Fruit fly (Drosophila melanogaster) whole organism, embryonic: ENCODE data around the gene CG7402.

Source experiments
- ATbp ChIP-seq: fragments of 200-800 bp; sonication (Bioruptor generic); optimal IDR thresholded peaks from 2 replicates; lab custom pipeline; 2017; ENCODE audit warnings: missing biosample characterization, mild to moderate bottlenecking, missing genetic modification characterization, missing genetic modification reagents
- B-H2 ChIP-seq: fragments of 200-800 bp; sonication (Bioruptor generic); optimal IDR thresholded peaks from 2 replicates; lab custom pipeline; 2018; ENCODE audit warnings: missing biosample characterization, mild to moderate bottlenecking, missing genetic modification characterization
- CG10209 ChIP-seq: fragments of 200-800 bp; sonication (Bioruptor generic); optimal IDR thresholded peaks from 3 replicates; lab custom pipeline; 2017; ENCODE audit warnings: missing biosample characterization, mild to moderate bottlenecking, missing genetic modification characterization, missing genetic modification reagents
- CG10274 ChIP-seq: fragments of 200-800 bp; sonication (Bioruptor generic); optimal IDR thresholded peaks from 3 replicates; lab custom pipeline; 2017; ENCODE audit warnings: missing biosample characterization, mild to moderate bottlenecking, missing genetic modification characterization
- CG10654 ChIP-seq: fragments of 200-800 bp; sonication (Bioruptor generic); optimal IDR thresholded peaks from 2 replicates; lab custom pipeline; 2016; ENCODE audit warnings: missing biosample characterization, missing genetic modification characterization
- CG10979 ChIP-seq: fragments of 200-800 bp; sonication (Bioruptor generic); optimal IDR thresholded peaks from 2 replicates; lab custom pipeline; 2018; ENCODE audit warnings: missing biosample characterization, mild to moderate bottlenecking, missing genetic modification characterization, moderate library complexity
- CG11247 ChIP-seq: fragments of 200-800 bp; sonication (Bioruptor generic); IDR thresholded peaks from 2 replicates; pipeline ENCODE4 v1.3.6; 2022; ENCODE audit warnings: missing biosample characterization, missing genetic modification characterization
- CG12155 ChIP-seq: fragments of 200-800 bp; sonication (Bioruptor generic); optimal IDR thresholded peaks from 3 replicates; lab custom pipeline; 2016; ENCODE audit warnings: missing biosample characterization, missing genetic modification characterization
- CG13296 ChIP-seq: fragments of 200-800 bp; sonication (Bioruptor generic); optimal IDR thresholded peaks from 3 replicates; lab custom pipeline; 2018; ENCODE audit warnings: missing biosample characterization, mild to moderate bottlenecking, missing genetic modification characterization
- CG15601 ChIP-seq: fragments of 200-800 bp; sonication (Bioruptor generic); optimal IDR thresholded peaks from 3 replicates; lab custom pipeline; 2019; ENCODE audit warnings: missing biosample characterization, mild to moderate bottlenecking, missing genetic modification characterization, moderate library complexity
- CG17328 ChIP-seq: fragments of 200-800 bp; sonication (Bioruptor generic); IDR thresholded peaks from 2 replicates; pipeline ENCODE4 v1.3.6; 2022; ENCODE audit warnings: missing biosample characterization, missing genetic modification characterization
- CG2875 ChIP-seq: fragments of 200-800 bp; sonication (Bioruptor generic); optimal IDR thresholded peaks from 2 replicates; lab custom pipeline; 2017; ENCODE audit warnings: missing biosample characterization, mild to moderate bottlenecking, missing genetic modification characterization, missing genetic modification reagents
- CG30403 ChIP-seq: fragments of 200-800 bp; sonication (Bioruptor generic); optimal IDR thresholded peaks from 3 replicates; lab custom pipeline; 2016; ENCODE audit warnings: missing biosample characterization, missing genetic modification characterization
- CG31224 ChIP-seq: fragments of 200-800 bp; sonication (Bioruptor generic); IDR thresholded peaks from 2 replicates; pipeline ENCODE4 v1.3.6; 2022; ENCODE audit warnings: missing biosample characterization, missing genetic modification characterization
- CG33213 ChIP-seq: fragments of 200-800 bp; sonication (Bioruptor generic); optimal IDR thresholded peaks from 3 replicates; lab custom pipeline; 2016; ENCODE audit warnings: missing biosample characterization, missing genetic modification characterization
- CG4730 ChIP-seq: fragments of 200-800 bp; sonication (Bioruptor generic); IDR thresholded peaks from 2 replicates; pipeline ENCODE4 v1.3.6; 2022; ENCODE audit warnings: missing biosample characterization, missing genetic modification characterization
- CG4820 ChIP-seq: fragments of 200-800 bp; sonication (Bioruptor generic); optimal IDR thresholded peaks from 3 replicates; lab custom pipeline; 2016; ENCODE audit warnings: missing biosample characterization, missing genetic modification characterization
- CG6854 ChIP-seq: fragments of 200-800 bp; sonication (Bioruptor generic); optimal IDR thresholded peaks from 3 replicates; lab custom pipeline; 2017; ENCODE audit warnings: missing biosample characterization, mild to moderate bottlenecking, missing genetic modification characterization
- CG7928 ChIP-seq: fragments of 200-800 bp; sonication (Bioruptor generic); optimal IDR thresholded peaks from 2 replicates; lab custom pipeline; 2017; ENCODE audit warnings: missing biosample characterization, mild to moderate bottlenecking, missing genetic modification characterization
- CG7963 ChIP-seq: fragments of 200-800 bp; sonication (Bioruptor generic); IDR thresholded peaks from 3 replicates; pipeline ENCODE4 v1.3.6; 2022; ENCODE audit warnings: missing biosample characterization, missing genetic modification characterization; ENCODE audit not compliant: partially characterized antibody
- Chrac-16 ChIP-seq: fragments of 200-800 bp; sonication (Bioruptor generic); optimal IDR thresholded peaks from 3 replicates; lab custom pipeline; 2016; ENCODE audit warnings: missing biosample characterization, missing genetic modification characterization
- CrebB ChIP-seq: fragments of 200-800 bp; sonication (Bioruptor generic); optimal IDR thresholded peaks from 3 replicates; lab custom pipeline; 2018; ENCODE audit warnings: missing biosample characterization, mild to moderate bottlenecking, missing genetic modification characterization
- E2f1 ChIP-seq: fragments of 200-800 bp; sonication (Bioruptor generic); IDR thresholded peaks from 2 replicates; pipeline ENCODE4 v1.3.6; 2022; ENCODE audit warnings: missing biosample characterization, missing genetic modification characterization
- ERR ChIP-seq: fragments of 200-800 bp; sonication (Bioruptor generic); optimal IDR thresholded peaks from 2 replicates; lab custom pipeline; 2016; ENCODE audit warnings: missing biosample characterization, missing genetic modification characterization
- GATAe ChIP-seq: fragments of 200-800 bp; sonication (Bioruptor generic); conservative IDR thresholded peaks from 2 replicates; pipeline ENCODE4 v1.3.6; 2022; ENCODE audit warnings: missing biosample characterization, missing genetic modification characterization
- Max ChIP-seq: fragments of 200-800 bp; sonication (Bioruptor generic); optimal IDR thresholded peaks from 2 replicates; lab custom pipeline; 2016; ENCODE audit warnings: missing biosample characterization, mild to moderate bottlenecking, missing genetic modification characterization
- PHDP ChIP-seq: fragments of 200-800 bp; sonication (Bioruptor generic); optimal IDR thresholded peaks from 3 replicates; lab custom pipeline; 2018; ENCODE audit warnings: missing biosample characterization, mild to moderate bottlenecking, missing genetic modification characterization, moderate library complexity
- TFAM ChIP-seq: fragments of 200-800 bp; sonication (Bioruptor generic); optimal IDR thresholded peaks from 2 replicates; lab custom pipeline; 2017; ENCODE audit warnings: missing biosample characterization, missing genetic modification characterization, inconsistent platforms
- ap ChIP-seq: fragments of 200-800 bp; sonication (Bioruptor generic); IDR thresholded peaks from 2 replicates; pipeline ENCODE4 v1.3.6; 2022; ENCODE audit warnings: missing biosample characterization, missing genetic modification characterization
- cad ChIP-seq: fragments of >200 bp; optimal IDR thresholded peaks from 2 replicates; lab custom pipeline; 2017; ENCODE audit warnings: missing biosample characterization, missing genetic modification characterization
- cato ChIP-seq: fragments of 200-800 bp; sonication (Bioruptor generic); optimal IDR thresholded peaks from 2 replicates; lab custom pipeline; 2016; ENCODE audit warnings: missing biosample characterization, missing genetic modification characterization, borderline replicate concordance
- dati ChIP-seq: fragments of 200-800 bp; sonication (Bioruptor generic); IDR thresholded peaks from 2 replicates; pipeline ENCODE4 v1.3.6; 2022; ENCODE audit warnings: missing biosample characterization, missing genetic modification characterization
- dmrt11E ChIP-seq: fragments of 200-800 bp; sonication (Bioruptor generic); optimal IDR thresholded peaks from 3 replicates; lab custom pipeline; 2018; ENCODE audit warnings: missing biosample characterization, mild to moderate bottlenecking, missing genetic modification characterization, moderate library complexity
- ems ChIP-seq: fragments of 200-800 bp; sonication (Bioruptor generic); optimal IDR thresholded peaks from 3 replicates; lab custom pipeline; 2016; ENCODE audit warnings: missing biosample characterization, missing genetic modification characterization
- fd102C ChIP-seq: fragments of 200-800 bp; sonication (Bioruptor generic); optimal IDR thresholded peaks from 2 replicates; lab custom pipeline; 2018; ENCODE audit warnings: missing biosample characterization, mild to moderate bottlenecking, missing genetic modification characterization, moderate library complexity
- fu2 ChIP-seq: fragments of 200-800 bp; sonication (Bioruptor generic); optimal IDR thresholded peaks from 2 replicates; lab custom pipeline; 2016; ENCODE audit warnings: missing biosample characterization, missing genetic modification characterization
- gem ChIP-seq: fragments of 200-800 bp; sonication (Bioruptor generic); optimal IDR thresholded peaks from 2 replicates; lab custom pipeline; 2019; ENCODE audit warnings: missing biosample characterization, mild to moderate bottlenecking, missing genetic modification characterization, moderate library complexity
- gt ChIP-seq: fragments of 200-800 bp; sonication (Bioruptor generic); IDR thresholded peaks from 2 replicates; pipeline ENCODE4 v1.3.6; 2022; ENCODE audit warnings: missing biosample characterization, missing genetic modification characterization
- lmd ChIP-seq: fragments of 200-800 bp; sonication (Bioruptor generic); IDR thresholded peaks from 2 replicates; pipeline ENCODE4 v1.3.6; 2022; ENCODE audit warnings: missing biosample characterization, missing genetic modification characterization
- lola ChIP-seq, 3 experiments: fragments of >200 bp in 2 of 3; fragments of 200-800 bp in 1 of 3; sonication (Bioruptor generic) in 1 of 3; optimal IDR thresholded peaks; 2 replicates each; lab custom pipeline; 2017 to 2019; ENCODE audit warnings: missing biosample characterization in 3 of 3, missing genetic modification characterization in 3 of 3, mild to moderate bottlenecking in 1 of 3, moderate library complexity in 1 of 3
- mirr ChIP-seq: fragments of 200-800 bp; sonication (Bioruptor generic); optimal IDR thresholded peaks from 3 replicates; lab custom pipeline; 2018; ENCODE audit warnings: missing biosample characterization, mild to moderate bottlenecking, missing genetic modification characterization
- oc ChIP-seq: fragments of 200-800 bp; sonication (Bioruptor generic); optimal IDR thresholded peaks from 2 replicates; lab custom pipeline; 2018; ENCODE audit warnings: missing biosample characterization, mild to moderate bottlenecking, missing genetic modification characterization, moderate library complexity
- p53 ChIP-seq: fragments of 200-800 bp; sonication (Bioruptor generic); optimal IDR thresholded peaks from 2 replicates; lab custom pipeline; 2016; ENCODE audit warnings: missing biosample characterization, missing genetic modification characterization
- phol ChIP-seq: fragments of 200-800 bp; sonication (Bioruptor generic); optimal IDR thresholded peaks from 3 replicates; lab custom pipeline; 2018; ENCODE audit warnings: missing biosample characterization, mild to moderate bottlenecking, missing genetic modification characterization, moderate library complexity
- sens-2 ChIP-seq: fragments of 200-800 bp; sonication (Bioruptor generic); IDR thresholded peaks from 2 replicates; pipeline ENCODE4 v1.3.6; 2022; ENCODE audit warnings: missing biosample characterization, missing genetic modification characterization
- stc ChIP-seq: fragments of 200-800 bp; sonication (Bioruptor generic); IDR thresholded peaks from 2 replicates; pipeline ENCODE4 v1.3.6; 2022; ENCODE audit warnings: missing biosample characterization, missing genetic modification characterization
- tgo ChIP-seq: fragments of 200-800 bp; sonication (Bioruptor generic); IDR thresholded peaks from 3 replicates; pipeline ENCODE4 v1.3.6; 2022; ENCODE audit warnings: missing biosample characterization, missing genetic modification characterization
- wdn ChIP-seq: fragments of 200-800 bp; sonication (Bioruptor generic); IDR thresholded peaks from 2 replicates; pipeline ENCODE4 v1.3.6; 2022; ENCODE audit warnings: missing biosample characterization, missing genetic modification characterization
- zfh2 ChIP-seq: fragments of 200-800 bp; sonication (Bioruptor generic); optimal IDR thresholded peaks from 2 replicates; lab custom pipeline; 2016; ENCODE audit warnings: missing biosample characterization, missing genetic modification characterization

Gene CG7402

DNA sequence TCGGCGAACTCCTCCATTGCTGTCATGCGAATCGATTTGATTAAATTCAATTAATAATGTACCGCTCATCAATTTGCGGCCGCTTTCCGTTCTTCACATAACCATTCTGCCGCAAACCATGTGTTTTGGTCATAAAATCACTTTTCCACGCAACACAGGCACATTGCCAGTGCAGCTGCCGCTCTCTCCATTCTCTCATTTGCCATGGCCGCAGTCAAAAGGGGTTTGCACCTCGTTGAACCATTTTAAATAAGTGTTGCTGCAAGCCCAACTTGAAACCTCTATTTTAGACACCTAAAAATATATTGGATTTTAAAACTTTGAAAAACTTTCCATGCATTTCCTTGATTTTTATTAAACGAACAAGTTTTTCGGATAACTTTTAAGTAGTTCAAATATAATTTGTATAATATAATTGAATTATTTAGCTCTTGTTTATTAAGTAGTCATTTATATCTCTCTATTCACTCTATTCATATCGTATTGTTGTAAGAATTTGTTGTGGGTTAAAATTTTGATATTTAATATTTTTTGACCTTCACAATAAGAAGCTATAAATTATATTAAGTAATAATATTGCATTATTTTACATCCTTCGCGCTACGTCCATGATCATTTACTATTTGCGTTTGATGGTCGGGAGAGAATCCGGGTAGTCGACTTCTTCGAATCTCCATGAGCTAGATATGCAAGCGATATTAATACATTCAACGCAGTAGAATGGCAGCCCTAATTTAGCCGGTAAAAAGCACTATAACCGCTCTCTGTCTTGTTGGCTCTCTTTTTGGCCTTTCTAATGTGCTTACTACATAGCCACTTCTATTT is 30.6 kb upstream of the CG7402 start, which contains the start of gene CG5535 (continued):
- no peak for TF ChIP-seq CG7928
- TF ChIP-seq CG12155 (GFP tag; lab: Kevin White, UChicago), result peak; percentile 61
- peak; percentile 24 for TF ChIP-seq CG11247
- no peak; the same call in 1 of the 2 replicates for TF ChIP-seq gt
- TF ChIP-seq cato, result peak; percentile 69
- no peak for TF ChIP-seq CG7963 (GFP tag; lab: Robert Waterston, UW)
- TF ChIP-seq CG31224, result peak; percentile 48; the same call in 1 of the 2 replicates
- TF ChIP-seq dmrt11E (tag; lab: Kevin White, UChicago), result peak; percentile 77
- peak; percentile 86 for TF ChIP-seq CG10979
- peak; percentile 48 for TF ChIP-seq CG2875 (GFP tag; lab: Kevin White, UChicago)
- TF ChIP-seq CG10654 (GFP tag; lab: Kevin White, UChicago), result peak; percentile 43
- TF ChIP-seq stc, result peak; percentile 53
- peak; percentile 67 for TF ChIP-seq lmd
- peak; percentile 92 for TF ChIP-seq CG30403 (GFP tag; lab: Kevin White, UChicago)
- no peak for TF ChIP-seq p53 (GFP tag; lab: Kevin White, UChicago)
- peak; percentile 36 for TF ChIP-seq mirr (GFP tag; lab: Kevin White, UChicago)
- TF ChIP-seq cad (GFP tag; lab: Kevin White, UChicago), result no peak
- TF ChIP-seq E2f1, result peak; percentile 59
- TF ChIP-seq sens-2 (GFP tag; lab: Robert Waterston, UW), result no peak
- TF ChIP-seq Max (GFP tag; lab: Kevin White, UChicago), result peak; percentile 48
- peak; percentile 39; the same call in 1 of the 2 replicates for TF ChIP-seq ap
- TF ChIP-seq lola (GFP tag; optimal IDR thresholded peaks at IDR 0.05; lab: Kevin White, UChicago), result peak in 1 of 3 experiments; percentile 92
- TF ChIP-seq CG13296 (GFP tag; lab: Kevin White, UChicago), result peak; percentile 81
- 0 out of 2 replicates have a peak, but pooled peaks have one; percentile 20 for TF ChIP-seq dati (GFP tag; lab: Robert Waterston, UW)
- peak; percentile 84 for TF ChIP-seq phol
- TF ChIP-seq Chrac-16 (GFP tag; lab: Kevin White, UChicago), result peak; percentile 64
- TF ChIP-seq ERR (GFP tag; lab: Kevin White, UChicago), result peak; percentile 47
- no peak for TF ChIP-seq TFAM (GFP tag; lab: Kevin White, UChicago)
- peak; percentile 44 for TF ChIP-seq CG4730 (GFP tag; lab: Robert Waterston, UW)
- TF ChIP-seq GATAe, result no peak; the same call in 1 of the 2 replicates
- TF ChIP-seq B-H2 (GFP tag; lab: Kevin White, UChicago), result peak; percentile 0
- TF ChIP-seq zfh2 (GFP tag; lab: Kevin White, UChicago), result peak; percentile 61
- TF ChIP-seq CG15601 (tag; lab: Kevin White, UChicago), result peak; percentile 82
- TF ChIP-seq oc, result no peak
- TF ChIP-seq CG4820 (GFP tag; lab: Kevin White, UChicago), result peak; percentile 42
- TF ChIP-seq fu2 (GFP tag; lab: Kevin White, UChicago), result peak; percentile 14
- TF ChIP-seq ATbp (GFP tag; lab: Kevin White, UChicago), result peak; percentile 51
- TF ChIP-seq gem (tag; lab: Kevin White, UChicago), result peak; percentile 90
- peak; percentile 46 for TF ChIP-seq CG33213 (GFP tag; lab: Kevin White, UChicago)
- no peak for TF ChIP-seq CrebB (tag; lab: Kevin White, UChicago)
- TF ChIP-seq CG10209 (GFP tag; lab: Kevin White, UChicago), result peak; percentile 88
- TF ChIP-seq CG6854 (GFP tag; lab: Kevin White, UChicago), result peak; percentile 63
- peak; percentile 11 for TF ChIP-seq ems (GFP tag; lab: Kevin White, UChicago)
- TF ChIP-seq PHDP (tag; lab: Kevin White, UChicago), result peak; percentile 74
- TF ChIP-seq wdn (GFP tag; lab: Robert Waterston, UW), result peak; percentile 76
- TF ChIP-seq fd102C (GFP tag; lab: Kevin White, UChicago), result peak; percentile 24
- peak; percentile 60; the same call in 2 of the 3 replicates for TF ChIP-seq tgo (GFP tag; lab: Robert Waterston, UW)
- peak; percentile 69 for TF ChIP-seq CG17328
- TF ChIP-seq CG10274 (GFP tag; lab: Kevin White, UChicago), result no peak
